Worm (Caenorhabditis elegans) whole organism, late embryonic: Measurements from ENCODE around the gene znf-474.
A peak's percentile ranks its signal among the peaks of the same experiment; 100 is the strongest.

ENCODE experiments used
- F13H6.1 ChIP-seq: sonication (generic microtip); optimal IDR thresholded peaks from 2 replicates; lab custom pipeline; 2016; ENCODE audit warnings: missing genetic modification characterization, missing compliant biosample characterization
- K09A11.1 ChIP-seq: sonication (generic microtip); optimal IDR thresholded peaks from 2 replicates; lab custom pipeline; 2017; ENCODE audit warnings: antibody characterized with exemption, mild to moderate bottlenecking, missing genetic modification characterization, missing compliant biosample characterization; ENCODE audit not compliant: insufficient read depth
- T23F11.4 ChIP-seq: fragments of 200-800 bp; sonication (Bioruptor generic); optimal IDR thresholded peaks from 2 replicates; lab custom pipeline; 2018; ENCODE audit warnings: mild to moderate bottlenecking, missing genetic modification characterization, missing compliant biosample characterization
- Y22D7AL.16 ChIP-seq: sonication (generic microtip); optimal IDR thresholded peaks from 2 replicates; lab custom pipeline; 2016; ENCODE audit warnings: missing genetic modification characterization, missing compliant biosample characterization
- ama-1 ChIP-seq: fragments of 150-350 bp; optimal IDR thresholded peaks from 2 replicates; lab custom pipeline; 2014
- ceh-14 ChIP-seq: sonication (generic microtip); optimal IDR thresholded peaks from 2 replicates; lab custom pipeline; 2016; ENCODE audit warnings: missing genotype, missing genetic modification characterization, missing compliant biosample characterization
- ceh-19 ChIP-seq: fragments of 200-800 bp; sonication (Bioruptor generic); optimal IDR thresholded peaks from 2 replicates; lab custom pipeline; 2018; ENCODE audit warnings: mild to moderate bottlenecking, missing genetic modification characterization, missing compliant biosample characterization
- ceh-2 ChIP-seq: sonication (generic microtip); optimal IDR thresholded peaks from 2 replicates; lab custom pipeline; 2016; ENCODE audit warnings: missing genotype, missing genetic modification characterization, missing compliant biosample characterization
- ceh-22 ChIP-seq: sonication (generic microtip); optimal IDR thresholded peaks from 2 replicates; lab custom pipeline; 2017; ENCODE audit warnings: missing biosample characterization, missing genetic modification characterization
- ceh-24 ChIP-seq: sonication (generic microtip); optimal IDR thresholded peaks from 2 replicates; lab custom pipeline; 2016; ENCODE audit warnings: mild to moderate bottlenecking, missing genetic modification characterization, missing compliant biosample characterization
- ceh-30 ChIP-seq: fragments of 150-350 bp; optimal IDR thresholded peaks from 2 replicates; lab custom pipeline; 2014; ENCODE audit warnings: missing biosample characterization, missing genetic modification characterization
- ceh-31 ChIP-seq: sonication (generic microtip); optimal IDR thresholded peaks from 2 replicates; lab custom pipeline; 2016; ENCODE audit warnings: missing genetic modification characterization, missing compliant biosample characterization
- ceh-34 ChIP-seq: sonication (generic microtip); optimal IDR thresholded peaks from 2 replicates; lab custom pipeline; 2016; ENCODE audit warnings: mild to moderate bottlenecking, missing genetic modification characterization, missing compliant biosample characterization
- ceh-48 ChIP-seq: sonication (generic microtip); optimal IDR thresholded peaks from 2 replicates; lab custom pipeline; 2016; ENCODE audit warnings: missing genetic modification characterization, inconsistent platforms, missing compliant biosample characterization
- ceh-6 ChIP-seq: fragments of 200-800 bp; sonication (Bioruptor generic); optimal IDR thresholded peaks from 2 replicates; lab custom pipeline; 2018; ENCODE audit warnings: mild to moderate bottlenecking, missing genetic modification characterization, missing compliant biosample characterization
- ceh-9 ChIP-seq: sonication (generic microtip); optimal IDR thresholded peaks from 2 replicates; lab custom pipeline; 2016; ENCODE audit warnings: mild to moderate bottlenecking, missing genetic modification characterization, inconsistent platforms, missing compliant biosample characterization
- che-1 ChIP-seq: sonication (generic microtip); optimal IDR thresholded peaks from 2 replicates; lab custom pipeline; 2016; ENCODE audit warnings: mild to moderate bottlenecking, missing genetic modification characterization, missing compliant biosample characterization
- dmd-4 ChIP-seq: sonication (generic microtip); optimal IDR thresholded peaks from 2 replicates; lab custom pipeline; 2016; ENCODE audit warnings: borderline replicate concordance, missing genetic modification characterization, missing compliant biosample characterization
- dve-1 ChIP-seq: sonication (generic microtip); optimal IDR thresholded peaks from 2 replicates; lab custom pipeline; 2017; ENCODE audit warnings: antibody characterized with exemption, mild to moderate bottlenecking, missing genetic modification characterization, missing compliant biosample characterization
- elt-4 ChIP-seq: sonication (generic microtip); optimal IDR thresholded peaks from 2 replicates; lab custom pipeline; 2016; ENCODE audit warnings: missing genetic modification characterization, missing compliant biosample characterization
- fkh-10 ChIP-seq: fragments of 150-350 bp; optimal IDR thresholded peaks from 2 replicates; lab custom pipeline; 2014; ENCODE audit warnings: missing biosample characterization, missing genetic modification reagents, missing genetic modification characterization
- hlh-15 ChIP-seq: sonication (generic microtip); optimal IDR thresholded peaks from 2 replicates; lab custom pipeline; 2016; ENCODE audit warnings: missing genetic modification characterization, missing compliant biosample characterization
- hlh-8 ChIP-seq: sonication (generic microtip); optimal IDR thresholded peaks from 2 replicates; lab custom pipeline; 2016; ENCODE audit warnings: missing genotype, missing genetic modification characterization, missing compliant biosample characterization
- lin-11 ChIP-seq: fragments of 200-800 bp; sonication (Bioruptor generic); optimal IDR thresholded peaks from 2 replicates; lab custom pipeline; 2018; ENCODE audit warnings: mild to moderate bottlenecking, missing genetic modification characterization, missing compliant biosample characterization
- madf-2 ChIP-seq: sonication (generic microtip); optimal IDR thresholded peaks from 2 replicates; lab custom pipeline; 2017; ENCODE audit warnings: missing genetic modification characterization, missing compliant biosample characterization
- mec-3 ChIP-seq: sonication (generic microtip); optimal IDR thresholded peaks from 2 replicates; lab custom pipeline; 2016; ENCODE audit warnings: borderline replicate concordance, missing genetic modification characterization, missing compliant biosample characterization
- nhr-11 ChIP-seq: fragments of 150-350 bp; optimal IDR thresholded peaks from 2 replicates; lab custom pipeline; 2014; ENCODE audit warnings: missing biosample characterization, missing genetic modification characterization
- nhr-232 ChIP-seq: sonication (generic microtip); optimal IDR thresholded peaks from 2 replicates; lab custom pipeline; 2016; ENCODE audit warnings: missing genetic modification characterization, missing compliant biosample characterization
- npax-4 ChIP-seq: sonication (generic microtip); optimal IDR thresholded peaks from 2 replicates; lab custom pipeline; 2016; ENCODE audit warnings: missing genetic modification characterization, missing compliant biosample characterization
- odd-2 ChIP-seq: sonication (generic microtip); optimal IDR thresholded peaks from 2 replicates; lab custom pipeline; 2017; ENCODE audit warnings: antibody characterized with exemption, mild to moderate bottlenecking, missing genetic modification characterization, missing compliant biosample characterization
- pat-9 ChIP-seq: fragments of 200-800 bp; sonication (Bioruptor generic); optimal IDR thresholded peaks from 2 replicates; lab custom pipeline; 2018; ENCODE audit warnings: mild to moderate bottlenecking, missing genetic modification characterization, moderate library complexity, missing compliant biosample characterization
- pax-1 ChIP-seq: fragments of 150-350 bp; optimal IDR thresholded peaks from 2 replicates; lab custom pipeline; 2014; ENCODE audit warnings: missing biosample characterization, missing genetic modification characterization
- pqm-1 ChIP-seq: sonication (generic microtip); optimal IDR thresholded peaks from 2 replicates; lab custom pipeline; 2016; ENCODE audit warnings: missing genetic modification characterization, missing compliant biosample characterization
- pros-1 ChIP-seq: fragments of 150-350 bp; optimal IDR thresholded peaks from 2 replicates; lab custom pipeline; 2014; ENCODE audit warnings: missing biosample characterization, missing genetic modification reagents, missing genetic modification characterization
- ref-2 ChIP-seq: sonication (generic microtip); optimal IDR thresholded peaks from 2 replicates; lab custom pipeline; 2016; ENCODE audit warnings: missing genetic modification characterization, missing compliant biosample characterization
- rnt-1 ChIP-seq: sonication (generic microtip); optimal IDR thresholded peaks from 2 replicates; lab custom pipeline; 2016; ENCODE audit warnings: missing genetic modification characterization, missing compliant biosample characterization
- sdc-2 ChIP-seq: sonication (generic microtip); optimal IDR thresholded peaks from 2 replicates; lab custom pipeline; 2016; ENCODE audit warnings: missing genotype, missing genetic modification characterization, missing compliant biosample characterization
- syd-9 ChIP-seq: sonication (generic microtip); optimal IDR thresholded peaks from 2 replicates; lab custom pipeline; 2016; ENCODE audit warnings: mild to moderate bottlenecking, missing genetic modification characterization, moderate library complexity, missing compliant biosample characterization
- tbx-7 ChIP-seq: sonication (generic microtip); optimal IDR thresholded peaks from 2 replicates; lab custom pipeline; 2016; ENCODE audit warnings: missing genotype, missing genetic modification characterization, missing compliant biosample characterization
- ttx-3 ChIP-seq: sonication (generic microtip); optimal IDR thresholded peaks from 2 replicates; lab custom pipeline; 2016; ENCODE audit warnings: missing genetic modification reagents, missing genetic modification characterization, missing compliant biosample characterization
- unc-3 ChIP-seq, 2 experiments: fragments of 200-800 bp in 1 of 2; sonication (Bioruptor generic) in 1 of 2; sonication (generic microtip) in 1 of 2; conservative IDR thresholded peaks in 1 of 2; optimal IDR thresholded peaks in 1 of 2; 2 replicates each; pipeline versions ENCODE4 v1.3.6 to Lab custom; 2016 to 2022; ENCODE audit warnings: missing compliant biosample characterization in 2 of 2, missing genetic modification characterization in 2 of 2, missing genetic modification reagents in 1 of 2
- unc-86 ChIP-seq: sonication (generic microtip); optimal IDR thresholded peaks from 2 replicates; lab custom pipeline; 2016; ENCODE audit warnings: missing genetic modification characterization, missing compliant biosample characterization
- zip-5 ChIP-seq: sonication (generic microtip); optimal IDR thresholded peaks from 2 replicates; lab custom pipeline; 2016; ENCODE audit warnings: missing genetic modification characterization, missing compliant biosample characterization

znf-474 gene

DNA sequence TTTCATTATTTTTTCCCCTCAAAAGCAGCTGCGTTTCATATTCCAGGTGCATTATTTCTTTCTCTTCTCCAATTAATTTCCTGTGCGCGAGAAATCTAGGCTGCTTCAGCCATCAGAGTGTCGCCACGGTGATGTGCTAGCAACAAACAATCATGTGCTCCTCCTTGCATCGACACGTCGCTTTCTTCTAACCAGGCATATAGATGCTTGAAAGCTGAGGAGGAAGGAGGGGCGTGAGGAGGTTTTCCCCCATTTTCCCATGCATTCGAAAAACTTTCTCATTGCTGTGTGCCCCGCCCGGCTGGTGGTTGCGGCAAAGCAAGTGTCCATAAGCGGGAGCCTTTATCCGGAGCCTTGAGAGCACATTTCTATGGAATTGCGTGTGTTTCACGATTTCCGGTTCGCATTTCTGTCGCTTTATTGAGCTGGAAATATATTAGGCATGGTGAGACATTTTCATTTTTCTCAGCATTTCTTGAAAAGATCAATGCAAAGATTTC lies at the start of gene znf-474:
Gene znf-474, plus strand, starts transcription at position 287 of the 500 bp plus-strand sequence.
- TF ChIP-seq ceh-14 (tag; lab: Kevin White, UChicago) (peak; percentile 6), ttx-3 (no peak)

DNA sequence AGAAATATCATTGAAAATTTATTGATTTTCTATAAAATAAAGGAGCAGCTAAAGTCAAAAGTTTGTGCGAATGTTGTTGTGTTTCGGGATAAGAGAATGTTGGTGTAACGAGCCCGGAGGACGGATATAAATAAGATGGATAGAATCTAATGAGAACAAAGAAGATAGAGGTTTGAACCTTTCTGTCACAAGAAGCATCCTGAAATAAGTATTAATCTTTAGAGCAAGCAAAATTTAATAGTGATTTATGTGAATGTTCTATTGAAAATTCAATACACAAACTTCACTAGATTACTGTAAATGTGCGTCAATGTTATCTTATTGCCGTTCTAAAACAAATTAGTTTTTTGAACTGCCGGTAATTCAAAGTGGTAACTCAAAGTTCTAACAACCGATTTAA lies 46.0 kb upstream of the znf-474 start, which contains the start of gene W03G11.3:
Gene W03G11.3, minus strand, starts transcription at position 101 of the 400 bp plus-strand sequence.
- TF ChIP-seq madf-2 (tag; lab: Kevin White, UChicago) (no peak), K09A11.1 (tag; lab: Kevin White, UChicago) (no peak), che-1 (no peak), unc-3 (GFP tag; conservative IDR thresholded peaks at IDR 0.05; lab: Robert Waterston, UW) (no peak), unc-3 (tag; optimal IDR thresholded peaks at IDR 0.05; lab: Kevin White, UChicago) (no peak), ttx-3 (no peak), ceh-31 (tag; lab: Kevin White, UChicago) (no peak), odd-2 (no peak), mec-3 (tag; lab: Kevin White, UChicago) (no peak), fkh-10 (GFP tag; lab: Kevin White, UChicago) (no peak)

- no peak for TF ChIP-seq che-1
- no peak for TF ChIP-seq rnt-1 (tag; lab: Kevin White, UChicago)
- TF ChIP-seq pat-9 (tag; lab: Kevin White, UChicago): no peak
- TF ChIP-seq pax-1: no peak
- TF ChIP-seq, all 69 proteins: peak for 0
These were observed 45.1 kb upstream of the znf-474 start, which contains the start of gene col-181 for ce11 chrX:12104630-12105029. Gene col-181 (plus strand): TSS chrX:12104930.

DNA sequence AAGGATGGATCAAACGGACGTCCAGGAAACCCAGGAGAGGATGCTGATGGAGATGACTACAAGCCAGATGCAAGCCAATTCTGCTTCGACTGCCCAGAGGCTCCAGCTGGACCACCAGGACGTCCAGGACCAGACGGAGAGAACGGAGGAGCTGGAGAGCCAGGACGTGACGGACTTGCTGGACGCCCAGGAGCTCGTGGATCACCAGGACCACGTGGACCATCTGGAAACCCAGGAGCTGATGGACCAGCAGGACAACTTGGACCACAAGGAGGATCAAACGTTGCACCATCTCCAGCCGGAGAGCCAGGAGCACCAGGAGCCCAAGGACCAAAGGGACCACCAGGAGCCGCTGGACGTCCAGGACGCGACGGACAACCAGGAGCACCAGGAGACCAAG lies 44.3 kb upstream of the znf-474 start:
- no peak for TF ChIP-seq Y22D7AL.16 (tag; lab: Kevin White, UChicago)
- TF ChIP-seq ref-2: no peak
- no peak for TF ChIP-seq che-1
- no peak for TF ChIP-seq nhr-232
- TF ChIP-seq npax-4 (tag; lab: Kevin White, UChicago): no peak
- TF ChIP-seq pqm-1 (tag; lab: Kevin White, UChicago): no peak
- TF ChIP-seq dmd-4 (tag; lab: Kevin White, UChicago): no peak

DNA sequence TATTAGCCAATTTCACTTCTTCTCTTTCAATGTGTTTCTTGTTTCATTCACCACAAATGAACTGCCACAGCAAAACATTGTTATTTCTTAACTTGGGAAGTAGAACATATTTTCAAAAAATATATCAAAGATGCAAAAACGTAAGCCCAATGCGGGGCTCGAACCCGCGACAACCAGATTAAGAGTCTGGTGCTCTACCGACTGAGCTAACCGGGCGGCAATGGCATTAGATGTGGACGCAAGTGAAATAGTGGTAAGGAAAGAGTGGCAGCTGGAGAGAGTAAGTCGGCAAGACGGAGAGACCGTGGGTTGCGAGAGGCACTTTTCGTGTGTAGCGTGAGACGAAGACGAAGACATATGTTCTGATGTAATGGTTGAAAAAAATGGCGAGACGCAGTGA lies 43.7 kb upstream of the znf-474 start:
- TF ChIP-seq pax-1 (no peak), ceh-48 (tag; lab: Kevin White, UChicago) (peak; percentile 89), syd-9 (peak; percentile 94), hlh-15 (peak; percentile 96), ceh-22 (tag; lab: Kevin White, UChicago) (no peak), hlh-8 (tag; lab: Kevin White, UChicago) (peak; percentile 95), sdc-2 (tag; lab: Kevin White, UChicago) (peak; percentile 94), dve-1 (tag; lab: Kevin White, UChicago) (peak; percentile 96), tbx-7 (tag; lab: Kevin White, UChicago) (peak; percentile 71), elt-4 (tag; lab: Kevin White, UChicago) (peak; percentile 77), ceh-34 (tag; lab: Kevin White, UChicago) (peak; percentile 96), ceh-30 (tag; lab: Kevin White, UChicago) (peak; percentile 86), ttx-3 (peak; percentile 97), ceh-24 (tag; lab: Kevin White, UChicago) (peak; percentile 89), unc-86 (tag; lab: Kevin White, UChicago) (peak; percentile 96), T23F11.4 (GFP tag; lab: Kevin White, UChicago) (peak; percentile 94), pros-1 (peak; percentile 13), ceh-19 (peak; percentile 97), che-1 (peak; percentile 96), F13H6.1 (tag; lab: Kevin White, UChicago) (peak; percentile 94), ceh-6 (GFP tag; lab: Kevin White, UChicago) (peak; percentile 97), rnt-1 (tag; lab: Kevin White, UChicago) (peak; percentile 94), ceh-9 (tag; lab: Kevin White, UChicago) (peak; percentile 82), lin-11 (tag; lab: Kevin White, UChicago) (peak; percentile 94), ceh-2 (tag; lab: Kevin White, UChicago) (peak; percentile 94), dmd-4 (tag; lab: Kevin White, UChicago) (peak; percentile 96), madf-2 (tag; lab: Kevin White, UChicago) (peak; percentile 93), ama-1 (lab: Kevin White, UChicago) (no peak), zip-5 (tag; lab: Kevin White, UChicago) (peak; percentile 86), nhr-11 (tag; lab: Kevin White, UChicago) (no peak), K09A11.1 (tag; lab: Kevin White, UChicago) (peak; percentile 84), unc-3 (GFP tag; conservative IDR thresholded peaks at IDR 0.05; lab: Robert Waterston, UW) (peak; percentile 98), unc-3 (tag; optimal IDR thresholded peaks at IDR 0.05; lab: Kevin White, UChicago) (peak; percentile 89)
